Worm (Caenorhabditis elegans): ENCODE measurements around the gene T04G9.6.

DNA sequence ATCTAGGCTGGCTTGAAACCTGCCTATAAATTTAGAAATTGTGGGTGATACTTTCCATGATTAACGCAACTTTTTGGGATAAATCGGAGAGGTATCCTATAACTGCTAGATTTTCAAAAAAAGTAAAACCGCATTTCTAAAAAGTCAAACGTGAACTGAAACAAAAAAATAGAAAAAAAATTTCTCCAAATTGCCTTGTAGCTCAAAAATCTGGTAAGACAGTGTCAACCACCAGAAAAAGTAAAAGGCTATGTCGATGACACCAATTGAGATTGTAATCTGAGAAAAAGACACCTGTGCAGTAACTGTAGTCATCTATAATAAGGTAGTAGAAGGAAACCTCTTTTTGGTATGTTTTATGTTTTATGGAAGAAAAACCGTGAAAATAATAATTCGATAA is 43.9 kb upstream of the T04G9.6 start, which contains the start of gene wdr-54:
- TF ChIP-seq hlh-15 (tag; optimal IDR thresholded peaks at IDR 0.05) (no peak), ama-1 (optimal IDR thresholded peaks at IDR 0.05) (no peak), ceh-2 (tag; optimal IDR thresholded peaks at IDR 0.05) (no peak), gmeb-2 (tag; optimal IDR thresholded peaks at IDR 0.05) (no peak), dve-1 (tag; optimal IDR thresholded peaks at IDR 0.05) (no peak)
